Worm (Caenorhabditis elegans) whole organism, L1 larva: Measurements from ENCODE around the gene fbxa-128.

Source experiments
- C04F5.9 ChIP-seq: sonication (generic microtip); optimal IDR thresholded peaks from 2 replicates; lab custom pipeline; 2016; ENCODE audit warnings: missing genetic modification characterization, missing compliant biosample characterization
- C34B4.2 ChIP-seq: sonication (generic microtip); optimal IDR thresholded peaks from 2 replicates; lab custom pipeline; 2017; ENCODE audit warnings: mild to moderate bottlenecking, missing genetic modification characterization, missing compliant biosample characterization
- ceh-82 ChIP-seq, 3 experiments: fragments of 150-350 bp in 1 of 3; sonication (generic microtip) in 2 of 3; optimal IDR thresholded peaks; 2 replicates each; lab custom pipeline; 2014 to 2017; ENCODE audit warnings: missing biosample characterization in 3 of 3, missing genetic modification characterization in 3 of 3
- ces-1 ChIP-seq: fragments of 150-350 bp; optimal IDR thresholded peaks from 2 replicates; lab custom pipeline; 2014; ENCODE audit warnings: missing biosample characterization, missing genetic modification reagents, missing genetic modification characterization
- dpl-1 ChIP-seq, 3 experiments: fragments of 150-350 bp in 2 of 3; sonication (generic microtip) in 1 of 3; optimal IDR thresholded peaks; 2 replicates each; lab custom pipeline; 2014 to 2017; ENCODE audit warnings: missing biosample characterization in 3 of 3, missing genetic modification characterization in 3 of 3, missing genetic modification reagents in 3 of 3
- elt-2 ChIP-seq: sonication (generic microtip); optimal IDR thresholded peaks from 2 replicates; lab custom pipeline; 2016; ENCODE audit warnings: missing genetic modification characterization, mild to moderate bottlenecking, inconsistent platforms, missing compliant biosample characterization, missing genetic modification reagents
- ets-5 ChIP-seq: fragments of 200-800 bp; sonication (Bioruptor generic); IDR thresholded peaks from 2 replicates; pipeline ENCODE4 v1.3.6; 2022; ENCODE audit warnings: missing genetic modification characterization, missing compliant biosample characterization
- fkh-10 ChIP-seq: sonication (generic microtip); optimal IDR thresholded peaks from 2 replicates; lab custom pipeline; 2017; ENCODE audit warnings: missing biosample characterization, missing genetic modification reagents, missing genetic modification characterization
- fkh-4 ChIP-seq: sonication (generic microtip); optimal IDR thresholded peaks from 2 replicates; lab custom pipeline; 2016; ENCODE audit warnings: missing compliant biosample characterization, missing genetic modification characterization, borderline replicate concordance
- fkh-8 ChIP-seq: sonication (generic microtip); optimal IDR thresholded peaks from 2 replicates; lab custom pipeline; 2016; ENCODE audit warnings: mild to moderate bottlenecking, missing genetic modification characterization, missing compliant biosample characterization
- fos-1 ChIP-seq: fragments of 150-350 bp; optimal IDR thresholded peaks from 2 replicates; lab custom pipeline; 2014; ENCODE audit warnings: missing biosample characterization, missing genetic modification characterization
- hlh-4 ChIP-seq: sonication (generic microtip); optimal IDR thresholded peaks from 2 replicates; lab custom pipeline; 2016; ENCODE audit warnings: mild to moderate bottlenecking, missing genetic modification characterization, missing compliant biosample characterization
- jun-1 ChIP-seq: fragments of 150-350 bp; optimal IDR thresholded peaks from 2 replicates; lab custom pipeline; 2014; ENCODE audit warnings: missing biosample characterization, missing genetic modification reagents, missing genetic modification characterization
- lin-15B ChIP-seq: fragments of 150-350 bp; sonication (generic microtip); optimal IDR thresholded peaks from 3 replicates; lab custom pipeline; 2014; ENCODE audit warnings: missing biosample characterization, missing genetic modification characterization
- lin-35 ChIP-seq, 2 experiments: fragments of 150-350 bp; optimal IDR thresholded peaks; 2 replicates each; lab custom pipeline; 2014; ENCODE audit warnings: missing biosample characterization in 2 of 2, missing genetic modification characterization in 2 of 2, missing genetic modification reagents in 2 of 2
- mab-9 ChIP-seq: fragments of 200-800 bp; sonication (Bioruptor generic); IDR thresholded peaks from 2 replicates; pipeline ENCODE4 v1.3.6; 2022; ENCODE audit warnings: missing genetic modification reagents, missing genetic modification characterization, missing compliant biosample characterization
- mef-2 ChIP-seq: fragments of 150-350 bp; optimal IDR thresholded peaks from 2 replicates; lab custom pipeline; 2014; ENCODE audit warnings: missing biosample characterization, missing genetic modification characterization
- mep-1 ChIP-seq: fragments of 150-350 bp; optimal IDR thresholded peaks from 2 replicates; lab custom pipeline; 2014; ENCODE audit warnings: missing biosample characterization, missing genetic modification characterization
- nhr-11 ChIP-seq: fragments of 150-350 bp; optimal IDR thresholded peaks from 2 replicates; lab custom pipeline; 2014; ENCODE audit warnings: missing biosample characterization, missing genetic modification characterization
- nhr-20 ChIP-seq: sonication (generic microtip); optimal IDR thresholded peaks from 2 replicates; lab custom pipeline; 2016; ENCODE audit warnings: mild to moderate bottlenecking, missing genetic modification characterization, missing compliant biosample characterization
- nhr-237 ChIP-seq: fragments of 150-350 bp; optimal IDR thresholded peaks from 2 replicates; lab custom pipeline; 2014; ENCODE audit warnings: missing biosample characterization, missing genetic modification characterization
- nhr-76 ChIP-seq: sonication (generic microtip); optimal IDR thresholded peaks from 2 replicates; lab custom pipeline; 2017; ENCODE audit warnings: missing biosample characterization, missing genetic modification characterization
- nhr-85 ChIP-seq: sonication (generic microtip); peaks from one replicate; lab custom pipeline; 2016; ENCODE audit warnings: missing genetic modification characterization, inconsistent platforms, missing compliant biosample characterization
- nhr-90 ChIP-seq: sonication (generic microtip); optimal IDR thresholded peaks from 2 replicates; lab custom pipeline; 2016; ENCODE audit warnings: mild to moderate bottlenecking, missing genetic modification characterization, missing compliant biosample characterization; ENCODE audit not compliant: poor library complexity
- pag-3 ChIP-seq: sonication (generic microtip); optimal IDR thresholded peaks from 2 replicates; lab custom pipeline; 2017; ENCODE audit warnings: missing genetic modification characterization, mild to moderate bottlenecking, missing compliant biosample characterization, antibody characterized with exemption, borderline replicate concordance; ENCODE audit not compliant: insufficient read depth
- pax-3 ChIP-seq: fragments of 200-800 bp; sonication (Bioruptor generic); optimal IDR thresholded peaks from 2 replicates; lab custom pipeline; 2018; ENCODE audit warnings: mild to moderate bottlenecking, missing genetic modification characterization, moderate library complexity, missing compliant biosample characterization
- pqm-1 ChIP-seq: sonication (generic microtip); optimal IDR thresholded peaks from 3 replicates; lab custom pipeline; 2017; ENCODE audit warnings: missing biosample characterization, missing genetic modification characterization
- rnt-1 ChIP-seq: sonication (generic microtip); optimal IDR thresholded peaks from 2 replicates; lab custom pipeline; 2016; ENCODE audit warnings: mild to moderate bottlenecking, missing genetic modification characterization, moderate library complexity, missing compliant biosample characterization
- snpc-4 ChIP-seq: fragments of 150-350 bp; optimal IDR thresholded peaks from 2 replicates; lab custom pipeline; 2014; ENCODE audit warnings: missing biosample characterization, missing genetic modification characterization
- snu-23 ChIP-seq: sonication (generic microtip); optimal IDR thresholded peaks from 2 replicates; lab custom pipeline; 2016; ENCODE audit warnings: missing genetic modification characterization, missing compliant biosample characterization
- sup-37 ChIP-seq: fragments of 200-800 bp; sonication (Bioruptor generic); optimal IDR thresholded peaks from 2 replicates; lab custom pipeline; 2018; ENCODE audit warnings: mild to moderate bottlenecking, missing genetic modification characterization, missing compliant biosample characterization
- unc-30 ChIP-seq: sonication (generic microtip); optimal IDR thresholded peaks from 2 replicates; lab custom pipeline; 2017; ENCODE audit warnings: missing biosample characterization, missing genetic modification characterization
- unc-86 ChIP-seq: sonication (generic microtip); optimal IDR thresholded peaks from 2 replicates; lab custom pipeline; 2016; ENCODE audit warnings: missing genetic modification characterization, missing compliant biosample characterization
- xbp-1 ChIP-seq: sonication (generic microtip); optimal IDR thresholded peaks from 2 replicates; lab custom pipeline; 2016; ENCODE audit warnings: missing genetic modification characterization, missing compliant biosample characterization
- zag-1 ChIP-seq: fragments of 150-350 bp; optimal IDR thresholded peaks from 2 replicates; lab custom pipeline; 2014; ENCODE audit warnings: missing biosample characterization, missing genetic modification characterization
- ztf-4 ChIP-seq: fragments of 150-350 bp; optimal IDR thresholded peaks from 2 replicates; lab custom pipeline; 2014; ENCODE audit warnings: missing biosample characterization, missing genetic modification characterization

Gene fbxa-128

ce11 chrIII:11172232-11172713 is 33.4 kb upstream of the fbxa-128 start:
- TF ChIP-seq fkh-8 (tag; lab: Kevin White, UChicago) = no peak
- no peak for TF ChIP-seq nhr-11
- TF ChIP-seq snu-23 (GFP tag; lab: Kevin White, UChicago) = no peak
- no peak for TF ChIP-seq ces-1 (GFP tag; lab: Kevin White, UChicago)

ce11 chrIII:11170509-11170908 is 31.6 kb upstream of the fbxa-128 start:
- TF ChIP-seq fkh-4 = no peak
- TF ChIP-seq, all 84 proteins: peak for 0

- no peak for TF ChIP-seq pqm-1
- TF ChIP-seq mef-2 (tag; lab: Kevin White, UChicago) = no peak
- TF ChIP-seq snpc-4 (tag; lab: Kevin White, UChicago) = no peak
- TF ChIP-seq elt-2 = no peak
Observed at ce11 chrIII:11169680-11170079, 30.8 kb upstream of the fbxa-128 start.

ce11 chrIII:11157916-11158315 is 19.0 kb upstream of the fbxa-128 start:
- TF ChIP-seq sup-37 (no peak), unc-86 (tag; lab: Kevin White, UChicago) (no peak), lin-15B (tag; lab: Kevin White, UChicago) (no peak), dpl-1 (GFP tag; optimal IDR thresholded peaks at IDR 0.05; lab: Kevin White, UChicago) (no peak)

- TF ChIP-seq rnt-1 = no peak
- TF ChIP-seq hlh-4 (tag; lab: Kevin White, UChicago) = no peak
- TF ChIP-seq mab-9 (GFP tag; lab: Robert Waterston, UW) = no peak
- TF ChIP-seq zag-1 (tag; lab: Kevin White, UChicago) = no peak
- no peak for TF ChIP-seq C04F5.9 (tag; lab: Kevin White, UChicago)
- TF ChIP-seq nhr-237 (tag; lab: Kevin White, UChicago) = no peak
- TF ChIP-seq pax-3 (tag; lab: Kevin White, UChicago) = no peak
- no peak for TF ChIP-seq pqm-1
- TF ChIP-seq fos-1 (tag; lab: Kevin White, UChicago) = no peak
Observed at ce11 chrIII:11157099-11157498, 18.2 kb upstream of the fbxa-128 start, which contains the start of gene Y47D3A.31. Gene Y47D3A.31 (minus strand): TSS chrIII:11157199.

- TF ChIP-seq mep-1 (tag; lab: Kevin White, UChicago) (no peak), ets-5 (GFP tag; lab: Robert Waterston, UW) (no peak), fkh-4 (no peak), ztf-4 (tag; lab: Kevin White, UChicago) (no peak), nhr-20 (no peak), ceh-82 (tag; optimal IDR thresholded peaks at IDR 0.05; lab: Kevin White, UChicago) (no peak), fkh-10 (GFP tag; lab: Kevin White, UChicago) (no peak), unc-30 (tag; lab: Kevin White, UChicago) (no peak), nhr-76 (tag; lab: Kevin White, UChicago) (no peak), jun-1 (tag; lab: Kevin White, UChicago) (no peak), nhr-85 (no peak), lin-35 (GFP tag; optimal IDR thresholded peaks at IDR 0.05; lab: Kevin White, UChicago) (no peak), nhr-90 (no peak), elt-2 (no peak), C34B4.2 (tag; lab: Kevin White, UChicago) (no peak), xbp-1 (tag; lab: Kevin White, UChicago) (no peak), pqm-1 (no peak), fkh-8 (tag; lab: Kevin White, UChicago) (no peak), pag-3 (no peak), pax-3 (tag; lab: Kevin White, UChicago) (no peak)
- TF ChIP-seq, all 84 proteins: peak for 0
Observed at ce11 chrIII:11154527-11154926, 15.6 kb upstream of the fbxa-128 start, which contains the start of gene cku-70. Gene cku-70 (plus strand): TSS chrIII:11154827.
